Worm (Caenorhabditis elegans) whole organism, midembryonic: Measurements from ENCODE around the gene fbxc-43.
A peak's percentile ranks its signal among the peaks of the same experiment; 100 is the strongest.

Experiments
- T22C8.4 ChIP-seq: fragments of 200-800 bp; sonication (Bioruptor generic); IDR thresholded peaks from 2 replicates; pipeline ENCODE4 v1.3.6; 2022; ENCODE audit warnings: missing genetic modification characterization, missing compliant biosample characterization
- cog-1 ChIP-seq: sonication (generic microtip); optimal IDR thresholded peaks from 2 replicates; lab custom pipeline; 2016; ENCODE audit warnings: missing genetic modification characterization, missing compliant biosample characterization
- flt-1 ChIP-seq: fragments of 200-800 bp; sonication (Bioruptor generic); IDR thresholded peaks from 2 replicates; pipeline ENCODE4 v1.3.6; 2022; ENCODE audit warnings: missing genetic modification characterization, missing compliant biosample characterization
- klf-2 ChIP-seq: fragments of 200-800 bp; sonication (Bioruptor generic); conservative IDR thresholded peaks from 2 replicates; pipeline ENCODE4 v1.3.6; 2022; ENCODE audit warnings: missing genetic modification reagents, missing genetic modification characterization, missing compliant biosample characterization
- med-1 ChIP-seq: sonication (generic microtip); optimal IDR thresholded peaks from 2 replicates; lab custom pipeline; 2017; ENCODE audit warnings: missing genetic modification characterization, mild to moderate bottlenecking, missing compliant biosample characterization, antibody characterized with exemption, missing genetic modification reagents; ENCODE audit not compliant: insufficient read depth
- ref-1 ChIP-seq: fragments of 200-800 bp; sonication (Bioruptor generic); conservative IDR thresholded peaks from 2 replicates; pipeline ENCODE4 v1.3.6; 2022; ENCODE audit warnings: missing genetic modification reagents, missing genetic modification characterization, missing compliant biosample characterization
- tab-1 ChIP-seq: fragments of 200-800 bp; sonication (Bioruptor generic); IDR thresholded peaks from 2 replicates; pipeline ENCODE4 v1.3.6; 2022; ENCODE audit warnings: missing genetic modification characterization, missing compliant biosample characterization
- ztf-23 ChIP-seq: fragments of 200-800 bp; sonication (Bioruptor generic); IDR thresholded peaks from 2 replicates; pipeline ENCODE4 v1.3.6; 2022; ENCODE audit warnings: missing genetic modification reagents, missing genetic modification characterization, missing compliant biosample characterization
- ztf-29 ChIP-seq: fragments of 200-800 bp; sonication (Bioruptor generic); IDR thresholded peaks from 2 replicates; pipeline ENCODE4 v1.3.6; 2022; ENCODE audit warnings: missing genetic modification reagents, missing genetic modification characterization, missing compliant biosample characterization

The fbxc-43 gene

DNA sequence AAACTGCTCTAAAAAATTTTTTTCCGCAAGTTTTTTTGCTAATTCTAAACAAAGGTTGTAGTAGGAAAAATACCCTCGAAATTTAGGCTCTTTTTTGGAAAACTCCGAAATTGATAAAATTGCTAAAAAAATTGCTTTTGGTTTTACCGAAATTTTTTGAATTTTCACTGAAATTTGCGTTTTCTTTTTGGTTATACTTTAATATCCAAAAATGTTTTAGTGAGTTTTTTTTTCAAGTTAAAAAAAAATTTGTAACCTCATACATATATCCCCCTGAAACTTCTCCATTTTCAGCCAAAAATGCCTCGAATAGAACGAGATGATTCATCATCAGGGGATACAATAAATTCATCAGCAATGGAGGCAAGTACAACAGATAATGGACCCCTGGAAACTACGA is 11.1 kb upstream of the fbxc-43 start, which contains the start of gene gpa-11:
Gene gpa-11 (plus strand): TSS at position 301 of the 400 bp plus-strand sequence.
- no peak for TF ChIP-seq tab-1 (GFP tag; lab: Robert Waterston, UW)
- TF ChIP-seq cog-1 (tag; lab: Kevin White, UChicago), result no peak
- no peak for TF ChIP-seq ref-1 (GFP tag; lab: Robert Waterston, UW)
- no peak for TF ChIP-seq klf-2 (GFP tag; lab: Robert Waterston, UW)
- no peak for TF ChIP-seq med-1
- TF ChIP-seq flt-1 (GFP tag; lab: Robert Waterston, UW), result no peak
- no peak for TF ChIP-seq ztf-29 (GFP tag; lab: Robert Waterston, UW)
- TF ChIP-seq T22C8.4 (GFP tag; lab: Robert Waterston, UW), result no peak
- no peak for TF ChIP-seq ztf-23

- TF ChIP-seq cog-1 (tag; lab: Kevin White, UChicago) (no peak), flt-1 (GFP tag; lab: Robert Waterston, UW) (no peak), ztf-29 (GFP tag; lab: Robert Waterston, UW) (no peak), klf-2 (GFP tag; lab: Robert Waterston, UW) (no peak), tab-1 (GFP tag; lab: Robert Waterston, UW) (no peak), ref-1 (GFP tag; lab: Robert Waterston, UW) (no peak), T22C8.4 (GFP tag; lab: Robert Waterston, UW) (no peak), med-1 (no peak)
Measured at ce11 chrII:4244959-4245358, 9.2 kb upstream of the fbxc-43 start.

DNA sequence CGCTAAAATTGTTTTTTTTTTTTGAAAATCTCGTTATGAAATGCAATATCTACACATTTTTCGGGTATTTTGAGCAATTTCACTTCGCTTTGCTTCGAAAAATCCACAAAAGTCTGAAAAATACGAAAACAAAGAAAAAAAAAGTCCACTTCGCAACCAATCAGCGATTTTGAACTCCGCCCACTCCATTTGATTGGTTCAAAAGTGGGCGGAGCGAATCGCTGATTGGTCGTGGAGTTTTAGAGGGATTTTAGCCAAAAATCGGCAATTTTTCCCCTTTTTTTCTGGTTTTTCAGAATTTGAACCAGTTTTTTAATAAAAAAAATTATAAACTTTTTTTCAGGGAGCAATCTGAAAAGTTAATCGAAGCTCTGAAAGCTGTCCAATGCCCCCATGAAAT is 3.2 kb upstream of the fbxc-43 start:
- TF ChIP-seq ztf-29 (GFP tag; lab: Robert Waterston, UW) (no peak), klf-2 (GFP tag; lab: Robert Waterston, UW) (no peak), med-1 (no peak), cog-1 (tag; lab: Kevin White, UChicago) (no peak), ref-1 (GFP tag; lab: Robert Waterston, UW) (no peak), flt-1 (GFP tag; lab: Robert Waterston, UW) (no peak), T22C8.4 (GFP tag; lab: Robert Waterston, UW) (no peak), ztf-23 (no peak), tab-1 (GFP tag; lab: Robert Waterston, UW) (no peak)

DNA sequence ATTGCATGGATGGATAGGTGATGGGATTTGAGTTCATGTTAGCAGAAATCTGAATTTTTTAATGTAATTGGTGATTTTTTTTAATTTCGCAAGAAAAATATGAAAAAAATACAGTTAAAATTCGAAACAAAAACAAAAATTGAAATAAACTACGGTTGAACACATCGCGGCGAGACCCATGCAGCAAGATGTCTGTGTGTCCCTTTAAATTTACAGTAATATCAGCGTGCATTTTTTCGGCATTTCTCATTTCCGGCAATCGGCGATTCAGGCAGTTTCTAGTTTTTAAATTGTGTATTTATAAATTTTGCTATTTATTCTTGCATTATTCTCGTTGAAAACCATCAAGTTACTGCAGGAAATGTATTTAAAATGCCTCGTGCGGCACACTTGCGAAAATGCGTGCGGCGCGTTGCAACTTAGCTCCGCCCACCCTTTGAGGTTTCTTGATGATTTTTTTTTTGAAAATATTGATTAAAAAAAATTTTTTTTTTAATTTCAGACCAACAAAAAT is 2.0 kb upstream of the fbxc-43 start, which contains the start of the genes fbxc-44 and C16A11.2:
Gene fbxc-44 (minus strand): TSS at position 51 of the 514 bp plus-strand sequence.
Gene C16A11.2 (plus strand): TSS at position 503 of the 514 bp plus-strand sequence.
- TF ChIP-seq ref-1 (GFP tag; lab: Robert Waterston, UW) (0 out of 2 replicates have a peak, but pooled peaks have one; percentile 26), ztf-29 (GFP tag; lab: Robert Waterston, UW) (peak; percentile 80), klf-2 (GFP tag; lab: Robert Waterston, UW) (peak; percentile 85), cog-1 (tag; lab: Kevin White, UChicago) (peak; percentile 10), tab-1 (GFP tag; lab: Robert Waterston, UW) (peak; percentile 85), T22C8.4 (GFP tag; lab: Robert Waterston, UW) (peak; percentile 82), ztf-23 (peak; percentile 83), flt-1 (GFP tag; lab: Robert Waterston, UW) (peak; percentile 88), med-1 (peak; percentile 91)

ce11 chrII:4230816-4231435 is 4.9 kb downstream of the fbxc-43 start, which contains the start of gene C16A11.10:
C16A11.10 (plus strand) TSS chrII:4231385.
- TF ChIP-seq ref-1 (GFP tag; lab: Robert Waterston, UW) (no peak), ztf-23 (no peak), T22C8.4 (GFP tag; lab: Robert Waterston, UW) (no peak), med-1 (no peak), ztf-29 (GFP tag; lab: Robert Waterston, UW) (no peak), flt-1 (GFP tag; lab: Robert Waterston, UW) (no peak), tab-1 (GFP tag; lab: Robert Waterston, UW) (no peak), klf-2 (GFP tag; lab: Robert Waterston, UW) (no peak)

DNA sequence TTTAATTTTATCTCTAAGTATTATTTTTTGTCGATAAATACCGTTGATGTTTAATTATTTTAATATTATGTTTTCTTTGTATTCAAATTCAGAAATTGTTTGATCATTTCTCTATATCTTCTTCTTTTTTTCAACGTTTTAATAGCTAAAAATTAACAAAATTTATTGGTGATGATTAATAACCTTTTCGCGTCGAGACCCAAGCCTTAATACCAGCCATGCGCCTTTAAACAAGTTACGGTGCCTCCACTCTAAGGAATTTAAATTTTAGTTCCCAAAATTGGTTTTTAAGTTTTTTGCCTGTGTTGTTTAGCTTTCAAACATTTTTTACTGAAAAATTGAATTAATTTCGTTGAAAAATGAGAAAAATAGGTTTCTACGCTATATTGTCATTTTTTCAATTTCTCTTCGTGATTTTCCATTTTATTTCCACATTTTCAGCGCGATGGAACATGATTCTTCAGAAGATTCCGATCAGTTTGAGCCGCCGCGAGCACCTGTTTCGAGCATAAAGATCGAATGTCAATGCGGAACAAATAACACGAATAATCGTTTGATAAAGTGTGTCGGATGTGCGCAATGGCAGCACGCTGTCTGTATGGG is 6.6 kb downstream of the fbxc-43 start, which contains the start of gene C16A11.3:
Gene C16A11.3 (plus strand): TSS at position 440 of the 603 bp plus-strand sequence.
- TF ChIP-seq klf-2 (GFP tag; lab: Robert Waterston, UW), result no peak
- no peak for TF ChIP-seq T22C8.4 (GFP tag; lab: Robert Waterston, UW)
- no peak for TF ChIP-seq med-1
- TF ChIP-seq ztf-23, result no peak
- TF ChIP-seq cog-1 (tag; lab: Kevin White, UChicago), result no peak
- no peak for TF ChIP-seq ref-1 (GFP tag; lab: Robert Waterston, UW)
- TF ChIP-seq flt-1 (GFP tag; lab: Robert Waterston, UW), result no peak
- no peak for TF ChIP-seq tab-1 (GFP tag; lab: Robert Waterston, UW)
- no peak for TF ChIP-seq ztf-29 (GFP tag; lab: Robert Waterston, UW)

- TF ChIP-seq tab-1 (GFP tag; lab: Robert Waterston, UW), result no peak
- TF ChIP-seq cog-1 (tag; lab: Kevin White, UChicago), result no peak
- TF ChIP-seq T22C8.4 (GFP tag; lab: Robert Waterston, UW), result no peak
- no peak for TF ChIP-seq flt-1 (GFP tag; lab: Robert Waterston, UW)
- no peak for TF ChIP-seq klf-2 (GFP tag; lab: Robert Waterston, UW)
- TF ChIP-seq ztf-23, result no peak
- TF ChIP-seq ztf-29 (GFP tag; lab: Robert Waterston, UW), result no peak
Measured at ce11 chrII:4228112-4228770, 7.6 kb downstream of the fbxc-43 start.

- no peak for TF ChIP-seq med-1
- TF ChIP-seq ref-1 (GFP tag; lab: Robert Waterston, UW), result no peak
- no peak for TF ChIP-seq klf-2 (GFP tag; lab: Robert Waterston, UW)
Measured at ce11 chrII:4226598-4227096, 9.1 kb downstream of the fbxc-43 start, which contains the start of gene C16A11.4. C16A11.4 (plus strand) TSS chrII:4227046.
